Worm (Caenorhabditis elegans) whole organism, mixed stage, embryonic: ENCODE data around the gene K10C8.4.

ENCODE experiments used
- M03D4.4 ChIP-seq: sonication (generic microtip); optimal IDR thresholded peaks from 2 replicates; lab custom pipeline; 2017; ENCODE audit warnings: mild to moderate bottlenecking, missing genetic modification characterization, missing compliant biosample characterization
- blmp-1 ChIP-seq: fragments of 150-350 bp; optimal IDR thresholded peaks from 2 replicates; lab custom pipeline; 2014; ENCODE audit warnings: missing biosample characterization, missing genetic modification characterization
- elt-3 ChIP-seq: fragments of 150-350 bp; optimal IDR thresholded peaks from 2 replicates; lab custom pipeline; 2014; ENCODE audit warnings: missing biosample characterization, missing genetic modification characterization
- lin-13 ChIP-seq: fragments of 150-350 bp; optimal IDR thresholded peaks from 2 replicates; lab custom pipeline; 2014; ENCODE audit warnings: missing biosample characterization, missing genetic modification characterization
- nhr-76 ChIP-seq: sonication (generic microtip); optimal IDR thresholded peaks from 2 replicates; lab custom pipeline; 2017; ENCODE audit warnings: missing biosample characterization, missing genetic modification characterization
- unc-39 ChIP-seq: fragments of 150-350 bp; optimal IDR thresholded peaks from 2 replicates; lab custom pipeline; 2014; ENCODE audit warnings: missing biosample characterization, missing genetic modification characterization
- unc-62 ChIP-seq: fragments of 150-350 bp; optimal IDR thresholded peaks from 2 replicates; lab custom pipeline; 2014; ENCODE audit warnings: missing biosample characterization, missing genetic modification reagents, missing genetic modification characterization

DNA sequence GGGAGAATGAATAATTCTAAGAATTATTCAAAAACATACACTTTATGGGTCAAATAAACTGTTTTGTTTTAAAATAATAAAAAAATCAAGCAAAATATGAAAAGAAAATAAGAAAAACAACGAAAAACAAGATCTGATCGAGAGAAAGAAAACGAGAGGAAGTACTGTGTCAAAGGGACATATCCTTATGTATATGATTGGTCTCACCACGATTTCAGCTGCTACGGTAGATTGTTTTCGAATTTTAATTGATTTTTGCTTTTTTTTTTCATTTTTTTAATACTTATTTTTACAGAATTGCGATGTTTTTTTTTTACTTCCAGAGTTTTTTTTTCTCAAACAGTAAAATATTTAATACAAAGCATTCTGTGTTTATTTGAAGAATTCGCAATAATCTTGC lies 722 bp downstream of the K10C8.4 start:
- TF ChIP-seq unc-62 (no peak), elt-3 (tag; lab: Kevin White, UChicago) (no peak), nhr-76 (tag; lab: Kevin White, UChicago) (no peak), blmp-1 (tag; lab: Kevin White, UChicago) (no peak), lin-13 (tag; lab: Kevin White, UChicago) (no peak), M03D4.4 (no peak), unc-39 (tag; lab: Kevin White, UChicago) (no peak)
